Worm (Caenorhabditis elegans) whole organism, L4 larva: ENCODE data around the gene far-7.

Experiments
- D1046.2 ChIP-seq: fragments of 200-800 bp; sonication (Bioruptor generic); IDR thresholded peaks from 2 replicates; pipeline ENCODE4 v1.3.6; 2022; ENCODE audit warnings: missing genetic modification characterization, missing compliant biosample characterization
- F10B5.3 ChIP-seq: sonication (generic microtip); optimal IDR thresholded peaks from 2 replicates; lab custom pipeline; 2016; ENCODE audit warnings: mild to moderate bottlenecking, missing genetic modification characterization, missing compliant biosample characterization
- F37D6.2 ChIP-seq: sonication (generic microtip); optimal IDR thresholded peaks from 2 replicates; lab custom pipeline; 2016; ENCODE audit warnings: mild to moderate bottlenecking, missing genetic modification characterization, missing compliant biosample characterization
- F49E8.2 ChIP-seq: sonication (generic microtip); optimal IDR thresholded peaks from 2 replicates; lab custom pipeline; 2016; ENCODE audit warnings: missing compliant biosample characterization, mild to moderate bottlenecking, missing genetic modification characterization, borderline replicate concordance
- T20F7.1 ChIP-seq: fragments of 200-800 bp; sonication (Bioruptor generic); optimal IDR thresholded peaks from 2 replicates; lab custom pipeline; 2018; ENCODE audit warnings: mild to moderate bottlenecking, missing genetic modification characterization, missing compliant biosample characterization
- Y48G9A.11 ChIP-seq: fragments of 200-800 bp; sonication (Bioruptor generic); IDR thresholded peaks from 2 replicates; pipeline ENCODE4 v1.3.6; 2022; ENCODE audit warnings: missing genetic modification reagents, missing genetic modification characterization, missing compliant biosample characterization
- aha-1 ChIP-seq: fragments of 150-350 bp; peaks from one replicate; lab custom pipeline; 2014; ENCODE audit warnings: missing biosample characterization, missing genetic modification characterization
- ama-1 ChIP-seq: fragments of 150-350 bp; optimal IDR thresholded peaks from 2 replicates; lab custom pipeline; 2014; ENCODE audit warnings: inconsistent platforms, mixed read lengths
- attf-4 ChIP-seq: sonication (generic microtip); optimal IDR thresholded peaks from 3 replicates; lab custom pipeline; 2017; ENCODE audit warnings: missing biosample characterization, missing genetic modification characterization
- ceh-32 ChIP-seq: sonication (generic microtip); optimal IDR thresholded peaks from 2 replicates; lab custom pipeline; 2016; ENCODE audit warnings: mild to moderate bottlenecking, missing genetic modification characterization, missing compliant biosample characterization; ENCODE audit not compliant: poor library complexity
- ceh-44 ChIP-seq: fragments of 200-800 bp; sonication (Bioruptor generic); IDR thresholded peaks from 2 replicates; pipeline ENCODE4 v1.3.6; 2022; ENCODE audit warnings: missing genetic modification reagents, missing genetic modification characterization, missing compliant biosample characterization
- ceh-82 ChIP-seq: sonication (generic microtip); optimal IDR thresholded peaks from 2 replicates; lab custom pipeline; 2017; ENCODE audit warnings: missing biosample characterization, missing genetic modification characterization
- ces-1 ChIP-seq: fragments of 150-350 bp; sonication (generic microtip); optimal IDR thresholded peaks from 4 replicates; lab custom pipeline; 2014; ENCODE audit warnings: missing biosample characterization, missing genetic modification reagents, missing genetic modification characterization
- daf-8 ChIP-seq: fragments of 200-800 bp; sonication (Bioruptor generic); IDR thresholded peaks from 2 replicates; pipeline ENCODE4 v1.3.6; 2022; ENCODE audit warnings: missing genetic modification characterization, missing compliant biosample characterization
- dmd-9 ChIP-seq: fragments of 200-800 bp; sonication (Bioruptor generic); IDR thresholded peaks from 2 replicates; pipeline ENCODE4 v1.3.6; 2022; ENCODE audit warnings: missing genetic modification reagents, missing genetic modification characterization, missing compliant biosample characterization
- dpl-1 ChIP-seq: fragments of 150-350 bp; optimal IDR thresholded peaks from 2 replicates; lab custom pipeline; 2014; ENCODE audit warnings: missing biosample characterization, missing genetic modification reagents, missing genetic modification characterization
- dve-1 ChIP-seq: sonication (generic microtip); optimal IDR thresholded peaks from 2 replicates; lab custom pipeline; 2017; ENCODE audit warnings: antibody characterized with exemption, mild to moderate bottlenecking, missing genetic modification characterization, missing compliant biosample characterization; ENCODE audit not compliant: insufficient read depth
- fkh-10 ChIP-seq: fragments of 150-350 bp; optimal IDR thresholded peaks from 2 replicates; lab custom pipeline; 2014; ENCODE audit warnings: missing biosample characterization, missing genetic modification reagents, missing genetic modification characterization
- gei-8 ChIP-seq: fragments of 200-800 bp; sonication (Bioruptor generic); optimal IDR thresholded peaks from 2 replicates; lab custom pipeline; 2018; ENCODE audit warnings: mild to moderate bottlenecking, missing genetic modification characterization, missing compliant biosample characterization
- jun-1 ChIP-seq: fragments of 150-350 bp; optimal IDR thresholded peaks from 2 replicates; lab custom pipeline; 2014; ENCODE audit warnings: missing biosample characterization, missing genetic modification reagents, missing genetic modification characterization
- lin-39 ChIP-seq: fragments of 150-350 bp; optimal IDR thresholded peaks from 2 replicates; lab custom pipeline; 2014; ENCODE audit warnings: missing biosample characterization, missing genetic modification reagents, missing genetic modification characterization
- lir-3 ChIP-seq: sonication (generic microtip); optimal IDR thresholded peaks from 2 replicates; lab custom pipeline; 2016; ENCODE audit warnings: mild to moderate bottlenecking, missing genetic modification characterization, missing compliant biosample characterization
- lsy-2 ChIP-seq, 2 experiments: fragments of 150-350 bp in 1 of 2; sonication (generic microtip) in 1 of 2; optimal IDR thresholded peaks; 2 replicates each; lab custom pipeline; 2014 to 2017; ENCODE audit warnings: missing biosample characterization in 2 of 2, missing genetic modification characterization in 2 of 2
- madf-5 ChIP-seq, 2 experiments: fragments of 200-800 bp; sonication (Bioruptor generic); IDR thresholded peaks; 2 replicates each; pipeline ENCODE4 v1.3.6; 2022; ENCODE audit warnings: missing compliant biosample characterization in 2 of 2, missing genetic modification characterization in 2 of 2
- mdt-29 ChIP-seq: fragments of 200-800 bp; sonication (Bioruptor generic); IDR thresholded peaks from 2 replicates; pipeline ENCODE4 v1.3.6; 2022; ENCODE audit warnings: missing genetic modification reagents, missing genetic modification characterization, missing compliant biosample characterization
- mxl-2 ChIP-seq: fragments of 200-800 bp; sonication (Bioruptor generic); conservative IDR thresholded peaks from 2 replicates; pipeline ENCODE4 v1.3.6; 2022; ENCODE audit warnings: missing genetic modification reagents, missing genetic modification characterization, missing compliant biosample characterization
- mxl-3 ChIP-seq: fragments of 200-800 bp; sonication (Bioruptor generic); optimal IDR thresholded peaks from 2 replicates; lab custom pipeline; 2018; ENCODE audit warnings: mild to moderate bottlenecking, missing genetic modification characterization, missing compliant biosample characterization
- nhr-102 ChIP-seq: sonication (generic microtip); optimal IDR thresholded peaks from 2 replicates; lab custom pipeline; 2016; ENCODE audit warnings: mild to moderate bottlenecking, missing genetic modification characterization, moderate library complexity, missing compliant biosample characterization
- nhr-111 ChIP-seq: fragments of 200-800 bp; sonication (Bioruptor generic); optimal IDR thresholded peaks from 2 replicates; lab custom pipeline; 2018; ENCODE audit warnings: mild to moderate bottlenecking, missing genetic modification characterization, missing compliant biosample characterization
- nhr-42 ChIP-seq: fragments of 200-800 bp; sonication (Bioruptor generic); IDR thresholded peaks from 2 replicates; pipeline ENCODE4 v1.3.6; 2022; ENCODE audit warnings: missing genetic modification characterization, missing compliant biosample characterization
- nhr-77 ChIP-seq: fragments of 150-350 bp; optimal IDR thresholded peaks from 2 replicates; lab custom pipeline; 2014; ENCODE audit warnings: missing biosample characterization, missing genetic modification characterization
- sdz-12 ChIP-seq: fragments of 200-800 bp; sonication (Bioruptor generic); optimal IDR thresholded peaks from 2 replicates; lab custom pipeline; 2018; ENCODE audit warnings: mild to moderate bottlenecking, missing genetic modification characterization, missing compliant biosample characterization
- set-16 ChIP-seq: fragments of 200-800 bp; sonication (Bioruptor generic); IDR thresholded peaks from 2 replicates; pipeline ENCODE4 v1.3.6; 2022; ENCODE audit warnings: missing genetic modification reagents, missing genetic modification characterization, missing compliant biosample characterization
- snpc-1.2 ChIP-seq: fragments of 200-800 bp; sonication (Bioruptor generic); IDR thresholded peaks from 2 replicates; pipeline ENCODE4 v1.3.6; 2022; ENCODE audit warnings: missing genetic modification reagents, missing genetic modification characterization, missing compliant biosample characterization
- spr-3 ChIP-seq: fragments of 200-800 bp; sonication (Bioruptor generic); optimal IDR thresholded peaks from 2 replicates; lab custom pipeline; 2018; ENCODE audit warnings: mild to moderate bottlenecking, missing genetic modification characterization, missing compliant biosample characterization
- tra-1 ChIP-seq: fragments of 200-800 bp; sonication (Bioruptor generic); IDR thresholded peaks from 2 replicates; pipeline ENCODE4 v1.3.6; 2022; ENCODE audit warnings: missing genetic modification reagents, missing genetic modification characterization, missing compliant biosample characterization
- unc-130 ChIP-seq: sonication (generic microtip); optimal IDR thresholded peaks from 2 replicates; lab custom pipeline; 2016; ENCODE audit warnings: missing genetic modification reagents, missing genetic modification characterization, missing compliant biosample characterization
- unc-39 ChIP-seq: sonication (generic microtip); optimal IDR thresholded peaks from 2 replicates; lab custom pipeline; 2017; ENCODE audit warnings: missing biosample characterization, missing genetic modification characterization
- unc-62 ChIP-seq, 3 experiments: fragments of 150-350 bp in 1 of 3; sonication (generic microtip); optimal IDR thresholded peaks in 2 of 3; peaks in 1 of 3; 1 replicate in 1 of 3; 2 replicates in 2 of 3; lab custom pipeline; 2014 to 2017; ENCODE audit warnings: missing biosample characterization in 3 of 3, missing genetic modification characterization in 3 of 3, missing genetic modification reagents in 3 of 3, missing genotype in 1 of 3
- zfp-2 ChIP-seq: sonication (generic microtip); optimal IDR thresholded peaks from 2 replicates; lab custom pipeline; 2016; ENCODE audit warnings: mild to moderate bottlenecking, missing genetic modification characterization, missing compliant biosample characterization
- ztf-11 ChIP-seq: fragments of 150-350 bp; optimal IDR thresholded peaks from 2 replicates; lab custom pipeline; 2014; ENCODE audit warnings: missing biosample characterization, missing genetic modification characterization
- ztf-7 ChIP-seq: fragments of 150-350 bp; optimal IDR thresholded peaks from 2 replicates; lab custom pipeline; 2014; ENCODE audit warnings: missing biosample characterization, missing genetic modification characterization

far-7 gene

ce11 chrII:337233-337832, 17.7 kb downstream of the far-7 start, which contains the start of gene cpn-2:
Gene cpn-2 (plus strand): TSS chrII:337782.
- TF ChIP-seq F10B5.3 (tag; lab: Kevin White, UChicago) (no peak), ztf-11 (no peak), nhr-42 (GFP tag; lab: Robert Waterston, UW) (no peak)

ce11 chrII:340224-340623, 20.6 kb downstream of the far-7 start, which contains the start of gene clc-31:
Gene clc-31 (plus strand): TSS chrII:340524.
- TF ChIP-seq attf-4 (no peak), mxl-3 (no peak), mxl-2 (GFP tag; lab: Robert Waterston, UW) (no peak), set-16 (no peak), unc-39 (tag; lab: Kevin White, UChicago) (no peak), unc-130 (GFP tag; lab: Kevin White, UChicago) (no peak), ztf-7 (no peak), F37D6.2 (tag; lab: Kevin White, UChicago) (no peak), jun-1 (no peak), mdt-29 (GFP tag; lab: Robert Waterston, UW) (no peak), fkh-10 (GFP tag; lab: Kevin White, UChicago) (no peak), ceh-82 (tag; lab: Kevin White, UChicago) (no peak), dve-1 (tag; lab: Kevin White, UChicago) (no peak), D1046.2 (no peak), ceh-44 (no peak), tra-1 (no peak)

- TF ChIP-seq ztf-11 (no peak), gei-8 (GFP tag; lab: Kevin White, UChicago) (no peak), ces-1 (no peak), aha-1 (tag; lab: Kevin White, UChicago) (peak; percentile 91), ceh-32 (tag; lab: Kevin White, UChicago) (no peak), sdz-12 (no peak), lir-3 (tag; lab: Kevin White, UChicago) (no peak)
- TF ChIP-seq, all 104 proteins: peak for 1
Measured at ce11 chrII:340714-341113, 21.1 kb downstream of the far-7 start.

ce11 chrII:341282-341681, 21.7 kb downstream of the far-7 start:
- TF ChIP-seq madf-5 (GFP tag; IDR thresholded peaks at IDR 0.05; lab: Robert Waterston, UW): 0 out of 4 replicates have a peak, but pooled peaks of 1 of the 2 experiments have one; percentile 25
- TF ChIP-seq aha-1 (tag; lab: Kevin White, UChicago): peak; percentile 19
- TF ChIP-seq ama-1 (lab: Kevin White, UChicago): no peak
- TF ChIP-seq, all 104 proteins: peak for 2

- no peak for TF ChIP-seq F49E8.2 (tag; lab: Kevin White, UChicago)
- TF ChIP-seq nhr-111 (GFP tag; lab: Kevin White, UChicago): no peak
- no peak for TF ChIP-seq unc-62 (GFP tag; optimal IDR thresholded peaks at IDR 0.05 in 1 of 2; lab: Kevin White, UChicago)
- no peak for TF ChIP-seq unc-62 (tag; optimal IDR thresholded peaks at IDR 0.05; lab: Kevin White, UChicago)
- peak; percentile 7 for TF ChIP-seq ces-1
- peak in 1 of 2 experiments; percentile 52 for TF ChIP-seq lsy-2 (tag; optimal IDR thresholded peaks at IDR 0.05; lab: Kevin White, UChicago)
- TF ChIP-seq nhr-102: no peak
- no peak for TF ChIP-seq dmd-9 (GFP tag; lab: Robert Waterston, UW)
- TF ChIP-seq lin-39 (tag; lab: Kevin White, UChicago): no peak
- TF ChIP-seq nhr-77 (tag; lab: Kevin White, UChicago): no peak
- TF ChIP-seq dpl-1 (GFP tag; lab: Kevin White, UChicago): peak; percentile 23
- peak; percentile 99 for TF ChIP-seq Y48G9A.11 (GFP tag; lab: Robert Waterston, UW)
- peak; percentile 97 for TF ChIP-seq T20F7.1 (GFP tag; lab: Kevin White, UChicago)
- no peak for TF ChIP-seq snpc-1.2 (GFP tag; lab: Robert Waterston, UW)
- no peak for TF ChIP-seq daf-8 (GFP tag; lab: Robert Waterston, UW)
- no peak for TF ChIP-seq tra-1
- no peak for TF ChIP-seq zfp-2 (tag; lab: Kevin White, UChicago)
- no peak for TF ChIP-seq spr-3 (GFP tag; lab: Kevin White, UChicago)
Measured at ce11 chrII:347734-348133, 28.1 kb downstream of the far-7 start, which contains the start of gene D1069.3. Gene D1069.3 (minus strand): TSS chrII:347891.
